Fruit fly (Drosophila melanogaster) whole organism, adult: Measurements from ENCODE around the gene CG43182.

Experiments used
- CG11617 ChIP-seq: fragments of 200-800 bp; sonication (Bioruptor generic); optimal IDR thresholded peaks from 2 replicates; lab custom pipeline; 2017; ENCODE audit warnings: mild to moderate bottlenecking, missing biosample characterization, missing genetic modification reagents, missing genetic modification characterization
- CG12768 ChIP-seq: fragments of 200-800 bp; sonication (Bioruptor generic); optimal IDR thresholded peaks from 2 replicates; lab custom pipeline; 2017; ENCODE audit warnings: missing biosample characterization, missing genetic modification characterization, mild to moderate bottlenecking, moderate library complexity, missing genetic modification reagents
- CG14711 ChIP-seq: fragments of 200-800 bp; sonication (Bioruptor generic); optimal IDR thresholded peaks from 2 replicates; lab custom pipeline; 2018; ENCODE audit warnings: missing biosample characterization, mild to moderate bottlenecking, missing genetic modification characterization, moderate library complexity
- CG1620 ChIP-seq: fragments of 200-800 bp; sonication (Bioruptor generic); optimal IDR thresholded peaks from 2 replicates; lab custom pipeline; 2016; ENCODE audit warnings: missing biosample characterization, missing genetic modification characterization
- CG33017 ChIP-seq: fragments of 200-800 bp; sonication (Bioruptor generic); optimal IDR thresholded peaks from 2 replicates; lab custom pipeline; 2018; ENCODE audit warnings: missing biosample characterization, mild to moderate bottlenecking, missing genetic modification characterization, moderate library complexity
- CG5204 ChIP-seq: fragments of 200-800 bp; sonication (Bioruptor generic); optimal IDR thresholded peaks from 2 replicates; lab custom pipeline; 2016; ENCODE audit warnings: missing biosample characterization, missing genetic modification characterization
- CG7045 ChIP-seq: fragments of 200-800 bp; sonication (Bioruptor generic); optimal IDR thresholded peaks from 2 replicates; lab custom pipeline; 2017; ENCODE audit warnings: missing biosample characterization, mild to moderate bottlenecking, missing genetic modification characterization
- CG7101 ChIP-seq: fragments of 200-800 bp; sonication (Bioruptor generic); optimal IDR thresholded peaks from 2 replicates; lab custom pipeline; 2018; ENCODE audit warnings: missing biosample characterization, mild to moderate bottlenecking, missing genetic modification characterization, moderate library complexity
- Clk ChIP-seq: fragments of 200-800 bp; sonication (Bioruptor generic); optimal IDR thresholded peaks from 2 replicates; lab custom pipeline; 2017; ENCODE audit warnings: missing biosample characterization, missing genetic modification characterization
- Crg-1 ChIP-seq: fragments of 200-800 bp; sonication (Bioruptor generic); optimal IDR thresholded peaks from 2 replicates; lab custom pipeline; 2016; ENCODE audit warnings: missing biosample characterization, missing genetic modification characterization
- Hr96 ChIP-seq: fragments of 200-800 bp; sonication (Bioruptor generic); optimal IDR thresholded peaks from 2 replicates; lab custom pipeline; 2016; ENCODE audit warnings: missing biosample characterization, missing genetic modification characterization
- Mnt ChIP-seq: fragments of 200-800 bp; sonication (Bioruptor generic); optimal IDR thresholded peaks from 2 replicates; lab custom pipeline; 2016; ENCODE audit warnings: missing biosample characterization, mild to moderate bottlenecking, missing genetic modification characterization
- bab1 ChIP-seq: fragments of 200-800 bp; sonication (Bioruptor generic); optimal IDR thresholded peaks from 3 replicates; lab custom pipeline; 2019; ENCODE audit warnings: missing biosample characterization, mild to moderate bottlenecking, missing genetic modification characterization, moderate library complexity
- cic ChIP-seq: fragments of 200-800 bp; sonication (Bioruptor generic); optimal IDR thresholded peaks from 2 replicates; lab custom pipeline; 2017; ENCODE audit warnings: missing biosample characterization, mild to moderate bottlenecking, missing genetic modification characterization, moderate library complexity
- cnc ChIP-seq, 2 experiments: fragments of >200 bp; optimal IDR thresholded peaks; 2 replicates each; lab custom pipeline; 2017
- kay ChIP-seq: fragments of 200-800 bp; sonication (Bioruptor generic); peaks from one replicate; lab custom pipeline; 2016; ENCODE audit warnings: missing biosample characterization, missing genetic modification characterization, borderline replicate concordance
- ovo ChIP-seq: fragments of 200-800 bp; sonication (Bioruptor generic); optimal IDR thresholded peaks from 2 replicates; lab custom pipeline; 2016; ENCODE audit warnings: missing biosample characterization, missing genetic modification characterization
- pad ChIP-seq: fragments of 200-800 bp; sonication (Bioruptor generic); optimal IDR thresholded peaks from 3 replicates; lab custom pipeline; 2017; ENCODE audit warnings: missing biosample characterization, missing genetic modification characterization, mild to moderate bottlenecking, moderate library complexity, missing genetic modification reagents
- tj ChIP-seq: fragments of 200-800 bp; sonication (Bioruptor generic); optimal IDR thresholded peaks from 3 replicates; lab custom pipeline; 2017; ENCODE audit warnings: missing biosample characterization, mild to moderate bottlenecking, missing genetic modification characterization, moderate library complexity
- toe ChIP-seq: fragments of 200-800 bp; sonication (Bioruptor generic); optimal IDR thresholded peaks from 2 replicates; lab custom pipeline; 2016; ENCODE audit warnings: missing biosample characterization, missing genetic modification characterization

The CG43182 gene

DNA sequence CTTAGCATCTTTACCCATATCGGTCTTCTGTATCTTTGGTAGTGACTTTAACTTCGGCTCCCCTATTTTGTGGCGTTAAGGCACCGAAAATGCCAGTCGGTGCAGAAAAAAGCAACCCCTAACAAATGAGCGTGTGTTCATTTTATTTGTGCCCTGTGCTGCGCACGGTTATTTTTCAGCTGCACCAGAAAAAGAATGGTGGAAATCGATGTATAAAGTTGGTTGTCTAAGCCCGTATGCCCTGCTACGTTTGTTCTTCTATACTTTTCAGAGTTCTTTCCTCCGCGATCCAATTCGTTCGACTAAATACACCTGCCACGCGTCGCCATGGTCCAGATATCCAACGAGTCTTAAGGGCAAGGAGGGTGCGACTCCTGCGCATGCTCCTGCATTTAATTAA lies 40.1 kb downstream of the CG43182 start:
- TF ChIP-seq Clk (GFP tag; lab: Kevin White, UChicago) (no peak), bab1 (GFP tag; lab: Kevin White, UChicago) (no peak), kay (no peak), CG33017 (tag; lab: Kevin White, UChicago) (no peak), ovo (GFP tag; lab: Kevin White, UChicago) (no peak), CG5204 (no peak), Hr96 (GFP tag; lab: Kevin White, UChicago) (no peak), Mnt (GFP tag; lab: Kevin White, UChicago) (no peak), cic (GFP tag; lab: Kevin White, UChicago) (no peak), cnc (optimal IDR thresholded peaks at IDR 0.05; lab: Kevin White, UChicago) (no peak), toe (no peak), tj (no peak), CG12768 (GFP tag; lab: Kevin White, UChicago) (no peak), CG7101 (no peak), CG1620 (GFP tag; lab: Kevin White, UChicago) (no peak), CG11617 (GFP tag; lab: Kevin White, UChicago) (no peak), pad (GFP tag; lab: Kevin White, UChicago) (no peak), CG14711 (tag; lab: Kevin White, UChicago) (no peak), CG7045 (GFP tag; lab: Kevin White, UChicago) (no peak)

DNA sequence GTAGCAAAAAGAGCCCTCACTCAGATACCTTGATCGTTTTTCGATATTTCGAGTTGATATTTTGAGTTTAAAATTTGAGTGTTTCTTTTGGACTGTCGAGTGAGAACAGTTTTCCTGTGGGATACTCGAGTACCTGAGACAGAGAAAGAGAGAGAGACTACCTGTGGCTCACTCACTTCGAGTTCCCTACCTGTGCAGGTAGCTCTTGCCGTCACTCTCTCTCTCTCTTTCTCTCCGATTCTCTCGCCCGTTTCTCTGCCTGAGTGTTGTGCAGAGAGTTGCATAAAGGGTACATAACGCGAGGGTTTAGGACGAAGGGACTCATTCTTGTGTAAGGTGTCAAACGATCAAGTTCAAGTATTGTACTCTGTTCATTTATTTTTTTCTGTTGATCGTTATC lies 42.9 kb downstream of the CG43182 start, which contains the start of gene sc:
TSS of gene sc (plus strand) at position 315 of the 400 bp plus-strand sequence.
- TF ChIP-seq CG14711 (tag; lab: Kevin White, UChicago), result no peak
- TF ChIP-seq CG33017 (tag; lab: Kevin White, UChicago), result no peak
- no peak for TF ChIP-seq CG5204
- no peak for TF ChIP-seq Mnt (GFP tag; lab: Kevin White, UChicago)
- TF ChIP-seq kay, result no peak
- no peak for TF ChIP-seq CG7045 (GFP tag; lab: Kevin White, UChicago)
- TF ChIP-seq Crg-1 (GFP tag; lab: Kevin White, UChicago), result no peak
- TF ChIP-seq cnc (optimal IDR thresholded peaks at IDR 0.05; lab: Kevin White, UChicago), result no peak
- TF ChIP-seq CG11617 (GFP tag; lab: Kevin White, UChicago), result no peak
- no peak for TF ChIP-seq CG7101
- no peak for TF ChIP-seq Clk (GFP tag; lab: Kevin White, UChicago)
- TF ChIP-seq CG12768 (GFP tag; lab: Kevin White, UChicago), result no peak
- TF ChIP-seq tj, result no peak
- TF ChIP-seq ovo (GFP tag; lab: Kevin White, UChicago), result no peak
- no peak for TF ChIP-seq CG1620 (GFP tag; lab: Kevin White, UChicago)

DNA sequence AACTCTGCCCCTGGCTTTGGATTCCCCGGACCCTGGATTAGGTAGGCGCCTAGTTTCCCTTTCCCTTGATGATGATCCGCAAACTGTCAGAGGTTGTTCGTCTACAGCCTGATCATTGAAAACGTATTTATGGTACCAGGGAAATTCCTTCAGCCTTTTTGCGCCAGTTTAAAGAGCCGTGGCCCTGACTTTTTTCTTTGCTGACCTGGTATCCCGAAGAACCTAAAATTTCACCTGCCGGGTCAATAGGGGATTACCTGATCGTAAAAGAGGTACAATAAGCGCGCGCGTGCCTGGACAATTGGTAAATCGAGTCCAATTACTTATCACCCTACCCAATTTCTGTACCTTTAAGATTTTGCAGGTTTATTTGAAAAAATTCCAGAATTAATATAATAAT lies 46.9 kb downstream of the CG43182 start:
- no peak for TF ChIP-seq CG7045 (GFP tag; lab: Kevin White, UChicago)
- TF ChIP-seq Clk (GFP tag; lab: Kevin White, UChicago), result no peak
- no peak for TF ChIP-seq Hr96 (GFP tag; lab: Kevin White, UChicago)
- TF ChIP-seq CG11617 (GFP tag; lab: Kevin White, UChicago), result no peak
- no peak for TF ChIP-seq CG12768 (GFP tag; lab: Kevin White, UChicago)
- TF ChIP-seq ovo (GFP tag; lab: Kevin White, UChicago), result no peak
- no peak for TF ChIP-seq CG5204
- TF ChIP-seq tj, result no peak
- no peak for TF ChIP-seq Crg-1 (GFP tag; lab: Kevin White, UChicago)
- TF ChIP-seq Mnt (GFP tag; lab: Kevin White, UChicago), result no peak
- TF ChIP-seq CG33017 (tag; lab: Kevin White, UChicago), result no peak
- no peak for TF ChIP-seq CG7101
- no peak for TF ChIP-seq CG1620 (GFP tag; lab: Kevin White, UChicago)
- TF ChIP-seq cic (GFP tag; lab: Kevin White, UChicago), result no peak
- no peak for TF ChIP-seq cnc (optimal IDR thresholded peaks at IDR 0.05; lab: Kevin White, UChicago)
- no peak for TF ChIP-seq CG14711 (tag; lab: Kevin White, UChicago)
- TF ChIP-seq kay, result no peak
- TF ChIP-seq pad (GFP tag; lab: Kevin White, UChicago), result no peak
